Fruit fly (Drosophila melanogaster): ENCODE measurements around the gene CG1986.

DNA sequence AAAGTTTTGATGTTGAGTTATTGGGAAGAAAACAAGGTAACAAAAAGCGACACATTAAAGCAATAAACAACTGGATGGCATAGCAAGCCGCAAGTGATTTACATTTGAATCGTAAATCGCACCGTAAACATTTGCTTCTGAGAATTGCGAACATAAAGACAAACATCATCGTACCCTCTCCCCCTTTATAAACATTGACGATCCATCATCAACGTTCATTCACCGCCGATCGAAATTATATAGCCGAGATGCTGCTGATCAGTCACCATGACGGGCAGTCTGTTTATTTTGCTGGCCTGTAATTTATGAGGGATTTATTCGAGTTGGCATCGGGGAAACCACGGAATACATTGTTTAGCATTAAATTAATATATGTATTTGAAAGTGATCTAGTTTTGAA is 25.6 kb downstream of the CG1986 start:
- TF ChIP-seq Sin3A (optimal IDR thresholded peaks at IDR 0.05) (no peak), h (optimal IDR thresholded peaks at IDR 0.05) (no peak)
